Fruit fly (Drosophila melanogaster) whole organism, pupa: ENCODE measurements around the gene mus304.

ENCODE experiments used
- CG12605 ChIP-seq: fragments of 200-800 bp; sonication (Bioruptor generic); IDR thresholded peaks from 2 replicates; pipeline ENCODE4 v1.3.6; 2022; ENCODE audit warnings: missing biosample characterization, missing genetic modification characterization
- CG13204 ChIP-seq: fragments of 200-800 bp; sonication (Bioruptor generic); optimal IDR thresholded peaks from 2 replicates; lab custom pipeline; 2018; ENCODE audit warnings: missing biosample characterization, mild to moderate bottlenecking, missing genetic modification characterization, moderate library complexity
- CG14655 ChIP-seq: fragments of 200-800 bp; sonication (Bioruptor generic); optimal IDR thresholded peaks from 3 replicates; lab custom pipeline; 2017; ENCODE audit warnings: mild to moderate bottlenecking, missing biosample characterization, missing genetic modification reagents, missing genetic modification characterization
- CG17806 ChIP-seq: fragments of 200-800 bp; sonication (Bioruptor generic); optimal IDR thresholded peaks from 2 replicates; lab custom pipeline; 2018; ENCODE audit warnings: missing biosample characterization, mild to moderate bottlenecking, missing genetic modification characterization, moderate library complexity
- CG4496 ChIP-seq: fragments of 200-800 bp; sonication (Bioruptor generic); IDR thresholded peaks from 3 replicates; pipeline ENCODE4 v1.3.6; 2022; ENCODE audit warnings: missing biosample characterization, missing genetic modification characterization
- CG8159 ChIP-seq: fragments of 200-800 bp; sonication (Bioruptor generic); optimal IDR thresholded peaks from 3 replicates; lab custom pipeline; 2018; ENCODE audit warnings: missing biosample characterization, mild to moderate bottlenecking, missing genetic modification characterization, moderate library complexity
- CG8301 ChIP-seq: fragments of 200-800 bp; sonication (Bioruptor generic); optimal IDR thresholded peaks from 2 replicates; lab custom pipeline; 2018; ENCODE audit warnings: missing biosample characterization, mild to moderate bottlenecking, missing genetic modification characterization
- EcR ChIP-seq: fragments of 200-800 bp; sonication (Bioruptor generic); optimal IDR thresholded peaks from 3 replicates; lab custom pipeline; 2019; ENCODE audit warnings: missing biosample characterization, missing genetic modification characterization, mild to moderate bottlenecking, moderate library complexity, missing genetic modification reagents
- fd96Ca ChIP-seq: fragments of 200-800 bp; sonication (Bioruptor generic); IDR thresholded peaks from 3 replicates; pipeline ENCODE4 v1.3.6; 2022; ENCODE audit warnings: missing biosample characterization, missing genetic modification characterization
- gl ChIP-seq: fragments of 200-800 bp; sonication (Bioruptor generic); optimal IDR thresholded peaks from 2 replicates; lab custom pipeline; 2018; ENCODE audit warnings: missing biosample characterization, mild to moderate bottlenecking, missing genetic modification characterization

- TF ChIP-seq fd96Ca (GFP tag; lab: Robert Waterston, UW) (no peak), CG8301 (tag; lab: Kevin White, UChicago) (no peak), CG17806 (tag; lab: Kevin White, UChicago) (no peak), CG4496 (GFP tag; lab: Robert Waterston, UW) (no peak), EcR (no peak), CG8159 (tag; lab: Kevin White, UChicago) (no peak), CG14655 (no peak), CG12605 (GFP tag; lab: Robert Waterston, UW) (no peak), gl (no peak), CG13204 (GFP tag; lab: Kevin White, UChicago) (no peak)
These were observed 33.4 kb downstream of the mus304 start for dm6 chr3L:18142969-18143368.
